Fruit fly (Drosophila melanogaster): ENCODE results near the gene CG5860.
A peak's percentile ranks its signal among the peaks of the same experiment; 100 is the strongest.

CG5860 gene

DNA sequence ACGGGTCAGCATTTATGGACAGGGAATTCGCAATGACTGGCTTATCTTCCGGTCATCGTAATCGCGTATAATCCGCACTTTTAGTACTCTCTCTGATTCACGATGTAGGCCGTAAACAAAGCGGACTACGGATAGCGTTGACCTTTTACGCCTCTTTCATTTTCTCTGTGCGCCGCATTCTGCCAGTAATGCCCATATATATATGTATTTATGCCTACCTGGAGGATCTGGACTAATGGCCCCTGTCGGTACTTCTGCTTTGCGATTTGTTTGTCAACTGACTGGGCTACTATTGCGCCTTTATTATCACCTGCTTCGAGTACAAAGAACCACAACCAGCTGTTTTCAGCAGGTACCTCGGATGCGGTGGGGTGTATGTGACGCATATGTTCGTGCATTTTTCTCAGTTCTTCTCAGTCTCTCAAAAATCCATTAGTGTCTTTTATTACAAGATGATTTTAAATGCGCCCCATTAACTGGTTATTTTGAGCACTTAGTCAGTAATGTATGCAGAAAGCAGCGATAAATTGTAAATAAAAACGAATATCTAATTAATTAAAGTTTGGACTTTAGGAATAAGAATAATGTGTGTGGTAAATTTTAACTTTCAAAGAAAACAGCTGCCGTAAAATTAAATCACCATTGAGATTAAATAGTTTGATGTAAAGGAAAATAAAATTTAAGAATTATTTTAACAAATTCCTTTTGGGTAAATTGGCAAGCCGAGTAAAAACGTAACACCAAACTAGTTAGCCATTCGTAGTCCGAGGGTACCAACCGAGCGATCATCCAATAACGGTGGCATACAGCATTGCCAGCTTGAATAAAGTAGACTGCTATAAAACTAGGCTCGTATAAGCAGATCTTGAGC is 14.9 kb upstream of the CG5860 start, which contains the start of gene CREG (continued):
- TF ChIP-seq Dad (GFP tag; optimal IDR thresholded peaks at IDR 0.05), result no peak
- peak; percentile 21 for TF ChIP-seq nau (GFP tag; optimal IDR thresholded peaks at IDR 0.05)
- no peak for TF ChIP-seq CG6813 (GFP tag; optimal IDR thresholded peaks at IDR 0.05)
- TF ChIP-seq sens-2 (GFP tag; IDR thresholded peaks at IDR 0.05), result no peak
- TF ChIP-seq CG17829 (tag; optimal IDR thresholded peaks at IDR 0.05), result peak; percentile 7
- TF ChIP-seq repo (GFP tag; optimal IDR thresholded peaks at IDR 0.05), result no peak
- no peak for TF ChIP-seq CG11398 (GFP tag; optimal IDR thresholded peaks at IDR 0.05)
- peak; percentile 34 for TF ChIP-seq CG2120 (GFP tag; optimal IDR thresholded peaks at IDR 0.05)
- TF ChIP-seq CG2678 (tag; optimal IDR thresholded peaks at IDR 0.05), result peak; percentile 54
- TF ChIP-seq CG3065 (GFP tag; optimal IDR thresholded peaks at IDR 0.05), result no peak
- TF ChIP-seq CG10321 (GFP tag; IDR thresholded peaks at IDR 0.05), result no peak
- no peak for TF ChIP-seq CG8478 (optimal IDR thresholded peaks at IDR 0.05)
- TF ChIP-seq CG12744 (GFP tag; optimal IDR thresholded peaks at IDR 0.05), result no peak
- TF ChIP-seq CG10267 (tag; optimal IDR thresholded peaks at IDR 0.05), result peak; percentile 20
- TF ChIP-seq Fer2 (tag; optimal IDR thresholded peaks at IDR 0.05), result no peak
- TF ChIP-seq bsh (GFP tag; optimal IDR thresholded peaks at IDR 0.05), result no peak
- no peak for TF ChIP-seq CG10959 (GFP tag; IDR thresholded peaks at IDR 0.05)
- TF ChIP-seq CG11247 (GFP tag; IDR thresholded peaks at IDR 0.05), result no peak
- no peak for TF ChIP-seq CG17568 (GFP tag; optimal IDR thresholded peaks at IDR 0.05)
- TF ChIP-seq Trl (optimal IDR thresholded peaks at IDR 0.05), result no peak
- no peak for TF ChIP-seq Trl (GFP tag; optimal IDR thresholded peaks at IDR 0.05)
- TF ChIP-seq ash1 (GFP tag; optimal IDR thresholded peaks at IDR 0.05), result no peak
- TF ChIP-seq HLH54F (GFP tag; optimal IDR thresholded peaks at IDR 0.05), result no peak
- no peak for TF ChIP-seq Stat92E (GFP tag; optimal IDR thresholded peaks at IDR 0.05)
- no peak for TF ChIP-seq tup (GFP tag; optimal IDR thresholded peaks at IDR 0.05)
- TF ChIP-seq D19A (tag; optimal IDR thresholded peaks at IDR 0.05), result peak; percentile 21
- no peak for TF ChIP-seq wek (GFP tag; optimal IDR thresholded peaks at IDR 0.05)
- TF ChIP-seq salm (tag; optimal IDR thresholded peaks at IDR 0.05), result no peak
- TF ChIP-seq pnt (GFP tag; optimal IDR thresholded peaks at IDR 0.05), result no peak
- TF ChIP-seq CG17802 (tag; optimal IDR thresholded peaks at IDR 0.05), result no peak
- no peak for TF ChIP-seq Hr78 (GFP tag; optimal IDR thresholded peaks at IDR 0.05)
- no peak for TF ChIP-seq mam (GFP tag; optimal IDR thresholded peaks at IDR 0.05)
- TF ChIP-seq CG3281 (GFP tag; optimal IDR thresholded peaks at IDR 0.05), result no peak
- TF ChIP-seq fd64A (GFP tag; optimal IDR thresholded peaks at IDR 0.05), result no peak
- TF ChIP-seq nmo (GFP tag; optimal IDR thresholded peaks at IDR 0.05), result peak; percentile 47
- no peak for TF ChIP-seq tgo (GFP tag; IDR thresholded peaks at IDR 0.05)
- TF ChIP-seq nerfin-1 (tag; optimal IDR thresholded peaks at IDR 0.05), result no peak
- no peak for TF ChIP-seq CG31224 (GFP tag; IDR thresholded peaks at IDR 0.05)
- peak; percentile 32 for TF ChIP-seq YL-1 (GFP tag; optimal IDR thresholded peaks at IDR 0.05)
- no peak for TF ChIP-seq al (GFP tag; IDR thresholded peaks at IDR 0.05)
- peak; percentile 24 for TF ChIP-seq Sox102F (GFP tag; optimal IDR thresholded peaks at IDR 0.05)
- TF ChIP-seq Camta (GFP tag; optimal IDR thresholded peaks at IDR 0.05), result no peak
- no peak for TF ChIP-seq cato (GFP tag; optimal IDR thresholded peaks at IDR 0.05; ENCODE audit: borderline replicate concordance)
- TF ChIP-seq CG3995 (GFP tag; optimal IDR thresholded peaks at IDR 0.05), result no peak
- no peak for TF ChIP-seq Bteb2 (GFP tag; optimal IDR thresholded peaks at IDR 0.05)
- TF ChIP-seq CkIIα-i1 (GFP tag; IDR thresholded peaks at IDR 0.05), result no peak
- TF ChIP-seq CG31388 (GFP tag; optimal IDR thresholded peaks at IDR 0.05), result no peak
- TF ChIP-seq fd102C (GFP tag; optimal IDR thresholded peaks at IDR 0.05), result no peak
- TF ChIP-seq odd (GFP tag; optimal IDR thresholded peaks at IDR 0.05), result no peak

Measured in whole organism, embryonic.